Fruit fly (Drosophila melanogaster) whole organism, embryonic: Measurements from ENCODE around the gene Ufl1.

Experiments
- Atf6 ChIP-seq: fragments of 200-800 bp; sonication (Bioruptor generic); IDR thresholded peaks from 2 replicates; pipeline ENCODE4 v1.3.6; 2022; ENCODE audit warnings: missing biosample characterization, missing genetic modification characterization
- CG10274 ChIP-seq: fragments of 200-800 bp; sonication (Bioruptor generic); optimal IDR thresholded peaks from 3 replicates; lab custom pipeline; 2017; ENCODE audit warnings: missing biosample characterization, mild to moderate bottlenecking, missing genetic modification characterization
- CG10431 ChIP-seq: fragments of 200-800 bp; sonication (Bioruptor generic); optimal IDR thresholded peaks from 3 replicates; lab custom pipeline; 2018; ENCODE audit warnings: missing biosample characterization, mild to moderate bottlenecking, missing genetic modification characterization
- CG11504 ChIP-seq: fragments of 200-800 bp; sonication (Bioruptor generic); optimal IDR thresholded peaks from 3 replicates; lab custom pipeline; 2019; ENCODE audit warnings: missing biosample characterization, mild to moderate bottlenecking, missing genetic modification characterization, moderate library complexity
- CG11695 ChIP-seq: fragments of 200-800 bp; sonication (Bioruptor generic); IDR thresholded peaks from 3 replicates; pipeline ENCODE4 v1.3.6; 2022; ENCODE audit warnings: missing biosample characterization, missing genetic modification characterization
- CG12155 ChIP-seq: fragments of 200-800 bp; sonication (Bioruptor generic); optimal IDR thresholded peaks from 3 replicates; lab custom pipeline; 2016; ENCODE audit warnings: missing biosample characterization, missing genetic modification characterization
- CG12299 ChIP-seq: fragments of 200-800 bp; sonication (Bioruptor generic); optimal IDR thresholded peaks from 2 replicates; lab custom pipeline; 2018; ENCODE audit warnings: missing biosample characterization, mild to moderate bottlenecking, missing genetic modification characterization
- CG1233 ChIP-seq: fragments of 200-800 bp; sonication (Bioruptor generic); optimal IDR thresholded peaks from 4 replicates; lab custom pipeline; 2018; ENCODE audit warnings: missing biosample characterization, mild to moderate bottlenecking, missing genetic modification characterization
- CG14014 ChIP-seq: fragments of 200-800 bp; sonication (Bioruptor generic); IDR thresholded peaks from 2 replicates; pipeline ENCODE4 v1.3.6; 2022; ENCODE audit warnings: missing biosample characterization, missing genetic modification characterization
- CG14965 ChIP-seq: fragments of 200-800 bp; sonication (Bioruptor generic); optimal IDR thresholded peaks from 2 replicates; lab custom pipeline; 2016; ENCODE audit warnings: missing biosample characterization, missing genetic modification characterization, borderline replicate concordance
- CG17359 ChIP-seq: fragments of 200-800 bp; sonication (Bioruptor generic); optimal IDR thresholded peaks from 3 replicates; lab custom pipeline; 2018; ENCODE audit warnings: missing biosample characterization, mild to moderate bottlenecking, missing genetic modification characterization, moderate library complexity
- CG17829 ChIP-seq: fragments of 200-800 bp; optimal IDR thresholded peaks from 2 replicates; lab custom pipeline; 2019; ENCODE audit warnings: missing biosample characterization, mild to moderate bottlenecking, missing genetic modification characterization, moderate library complexity
- CG18619 ChIP-seq: fragments of 200-800 bp; sonication (Bioruptor generic); optimal IDR thresholded peaks from 3 replicates; lab custom pipeline; 2017; ENCODE audit warnings: missing biosample characterization, mild to moderate bottlenecking, missing genetic modification characterization
- CG2120 ChIP-seq: fragments of 200-800 bp; sonication (Bioruptor generic); optimal IDR thresholded peaks from 3 replicates; lab custom pipeline; 2016; ENCODE audit warnings: missing biosample characterization, missing genetic modification characterization
- CG2199 ChIP-seq: fragments of 200-800 bp; sonication (Bioruptor generic); IDR thresholded peaks from 3 replicates; pipeline ENCODE4 v1.3.6; 2022; ENCODE audit warnings: missing biosample characterization, missing genetic modification characterization
- CG2678 ChIP-seq: fragments of 200-800 bp; sonication (Bioruptor generic); optimal IDR thresholded peaks from 3 replicates; lab custom pipeline; 2019; ENCODE audit warnings: missing biosample characterization, mild to moderate bottlenecking, missing genetic modification characterization, moderate library complexity
- CG30020 ChIP-seq: fragments of 200-800 bp; optimal IDR thresholded peaks from 2 replicates; lab custom pipeline; 2019; ENCODE audit warnings: missing biosample characterization, mild to moderate bottlenecking, missing genetic modification characterization, moderate library complexity
- CG31388 ChIP-seq: fragments of 200-800 bp; sonication (Bioruptor generic); optimal IDR thresholded peaks from 2 replicates; lab custom pipeline; 2016; ENCODE audit warnings: missing biosample characterization, missing genetic modification characterization
- CG32767 ChIP-seq: fragments of 200-800 bp; sonication (Bioruptor generic); IDR thresholded peaks from 2 replicates; pipeline ENCODE4 v1.3.6; 2022; ENCODE audit warnings: missing biosample characterization, missing genetic modification characterization
- CG3281 ChIP-seq: fragments of 200-800 bp; sonication (Bioruptor generic); optimal IDR thresholded peaks from 3 replicates; lab custom pipeline; 2017; ENCODE audit warnings: missing biosample characterization, mild to moderate bottlenecking, missing genetic modification characterization
- CG4328 ChIP-seq: fragments of 200-800 bp; sonication (Bioruptor generic); optimal IDR thresholded peaks from 3 replicates; lab custom pipeline; 2017; ENCODE audit warnings: missing biosample characterization, missing genetic modification reagents, missing genetic modification characterization
- CG4360 ChIP-seq: fragments of 200-800 bp; sonication (Bioruptor generic); IDR thresholded peaks from 2 replicates; pipeline ENCODE4 v1.3.6; 2022; ENCODE audit warnings: missing biosample characterization, missing genetic modification characterization
- CG4404 ChIP-seq: fragments of 200-800 bp; sonication (Bioruptor generic); IDR thresholded peaks from 2 replicates; pipeline ENCODE4 v1.3.6; 2022; ENCODE audit warnings: missing biosample characterization, missing genetic modification characterization
- CG7987 ChIP-seq: fragments of 200-800 bp; sonication (Bioruptor generic); optimal IDR thresholded peaks from 2 replicates; lab custom pipeline; 2018; ENCODE audit warnings: missing biosample characterization, mild to moderate bottlenecking, missing genetic modification characterization, moderate library complexity
- CG8281 ChIP-seq: fragments of 200-800 bp; sonication (Bioruptor generic); optimal IDR thresholded peaks from 2 replicates; lab custom pipeline; 2018; ENCODE audit warnings: missing biosample characterization, mild to moderate bottlenecking, missing genetic modification characterization, moderate library complexity
- CG8924 ChIP-seq: fragments of 200-800 bp; optimal IDR thresholded peaks from 3 replicates; lab custom pipeline; 2019; ENCODE audit warnings: missing biosample characterization, mild to moderate bottlenecking, missing genetic modification characterization, moderate library complexity
- Camta ChIP-seq: fragments of 200-800 bp; sonication (Bioruptor generic); optimal IDR thresholded peaks from 2 replicates; lab custom pipeline; 2016; ENCODE audit warnings: missing biosample characterization, missing genetic modification characterization
- D ChIP-seq, 2 experiments: fragments of 200-800 bp in 1 of 2; fragments of >200 bp in 1 of 2; sonication (Bioruptor generic) in 1 of 2; optimal IDR thresholded peaks; 2 replicates in 1 of 2; 3 replicates in 1 of 2; lab custom pipeline; 2017; ENCODE audit warnings: mild to moderate bottlenecking in 1 of 2, missing biosample characterization in 1 of 2, missing genetic modification characterization in 1 of 2, missing genetic modification reagents in 1 of 2
- Myb ChIP-seq: fragments of 200-800 bp; sonication (Bioruptor generic); optimal IDR thresholded peaks from 2 replicates; lab custom pipeline; 2016; ENCODE audit warnings: missing biosample characterization, missing genetic modification characterization
- Nf-YC ChIP-seq: fragments of 200-800 bp; optimal IDR thresholded peaks from 3 replicates; lab custom pipeline; 2019; ENCODE audit warnings: missing biosample characterization, mild to moderate bottlenecking, missing genetic modification characterization, moderate library complexity
- Opbp ChIP-seq: fragments of 200-800 bp; sonication (Bioruptor generic); IDR thresholded peaks from 3 replicates; pipeline ENCODE4 v1.3.6; 2022; ENCODE audit warnings: missing biosample characterization, missing genetic modification characterization; ENCODE audit not compliant: partially characterized antibody
- Optix ChIP-seq: fragments of 200-800 bp; sonication (Bioruptor generic); IDR thresholded peaks from 3 replicates; pipeline ENCODE4 v1.3.6; 2022; ENCODE audit warnings: missing biosample characterization, missing genetic modification characterization
- Scr ChIP-seq: fragments of 200-800 bp; sonication (Bioruptor generic); IDR thresholded peaks from 2 replicates; pipeline ENCODE4 v1.3.6; 2022; ENCODE audit warnings: missing biosample characterization, missing genetic modification characterization; ENCODE audit not compliant: partially characterized antibody
- Six4 ChIP-seq: fragments of 200-800 bp; sonication (Bioruptor generic); optimal IDR thresholded peaks from 2 replicates; lab custom pipeline; 2016; ENCODE audit warnings: missing biosample characterization, missing genetic modification characterization
- Trl ChIP-seq, 3 experiments: fragments of >200 bp in 2 of 3; fragments of 200-800 bp in 1 of 3; sonication (Bioruptor generic) in 1 of 3; optimal IDR thresholded peaks; 2 replicates in 1 of 3; 3 replicates in 2 of 3; lab custom pipeline; 2016 to 2017; ENCODE audit warnings: missing biosample characterization in 1 of 3, missing genetic modification characterization in 1 of 3
- az2 ChIP-seq: fragments of 200-800 bp; sonication (Bioruptor generic); optimal IDR thresholded peaks from 3 replicates; lab custom pipeline; 2016; ENCODE audit warnings: missing biosample characterization, missing genetic modification characterization
- crol ChIP-seq: fragments of 200-800 bp; sonication (Bioruptor generic); IDR thresholded peaks from 2 replicates; pipeline ENCODE4 v1.3.6; 2022; ENCODE audit warnings: missing biosample characterization, missing genetic modification characterization
- eyg ChIP-seq: fragments of 200-800 bp; sonication (Bioruptor generic); optimal IDR thresholded peaks from 3 replicates; lab custom pipeline; 2016; ENCODE audit warnings: missing biosample characterization, missing genetic modification characterization
- gcm2 ChIP-seq: fragments of 200-800 bp; sonication (Bioruptor generic); optimal IDR thresholded peaks from 2 replicates; lab custom pipeline; 2016; ENCODE audit warnings: missing biosample characterization, missing genetic modification characterization
- gfzf ChIP-seq: fragments of 200-800 bp; sonication (Bioruptor generic); optimal IDR thresholded peaks from 2 replicates; lab custom pipeline; 2016; ENCODE audit warnings: missing biosample characterization, mild to moderate bottlenecking, missing genetic modification characterization, moderate library complexity
- gsb-n ChIP-seq: fragments of 200-800 bp; sonication (Bioruptor generic); optimal IDR thresholded peaks from 3 replicates; lab custom pipeline; 2018; ENCODE audit warnings: missing biosample characterization, mild to moderate bottlenecking, missing genetic modification characterization
- ken ChIP-seq: fragments of 200-800 bp; sonication (Bioruptor generic); IDR thresholded peaks from 3 replicates; pipeline ENCODE4 v1.3.6; 2022; ENCODE audit warnings: missing biosample characterization, missing genetic modification characterization
- prd ChIP-seq, 3 experiments: fragments of >200 bp in 2 of 3; fragments of 200-800 bp in 1 of 3; sonication (Bioruptor generic) in 1 of 3; optimal IDR thresholded peaks in 2 of 3; IDR thresholded peaks in 1 of 3; 2 replicates in 2 of 3; 3 replicates in 1 of 3; pipeline versions ENCODE4 v1.3.6 to Lab custom; 2017 to 2022; ENCODE audit warnings: missing biosample characterization in 1 of 3, missing genetic modification characterization in 1 of 3
- sens ChIP-seq: fragments of 200-800 bp; sonication (Bioruptor generic); peaks from one replicate; lab custom pipeline; 2016; ENCODE audit warnings: missing biosample characterization, missing genetic modification characterization
- sima ChIP-seq: fragments of 200-800 bp; sonication (Bioruptor generic); optimal IDR thresholded peaks from 2 replicates; lab custom pipeline; 2016; ENCODE audit warnings: missing biosample characterization, missing genetic modification characterization
- sob ChIP-seq: fragments of 200-800 bp; sonication (Bioruptor generic); IDR thresholded peaks from 2 replicates; pipeline ENCODE4 v1.3.6; 2022; ENCODE audit warnings: missing biosample characterization, missing genetic modification characterization
- toy ChIP-seq: fragments of 200-800 bp; sonication (Bioruptor generic); IDR thresholded peaks from 2 replicates; pipeline ENCODE4 v1.3.6; 2022; ENCODE audit warnings: missing biosample characterization, missing genetic modification characterization
- ttk ChIP-seq: fragments of 200-800 bp; sonication (Bioruptor generic); IDR thresholded peaks from 2 replicates; pipeline ENCODE4 v2.1.2; 2022; ENCODE audit warnings: missing biosample characterization, missing genetic modification characterization
- unc-4 ChIP-seq: fragments of 200-800 bp; sonication (Bioruptor generic); IDR thresholded peaks from 2 replicates; pipeline ENCODE4 v1.3.6; 2022; ENCODE audit warnings: missing biosample characterization, missing genetic modification characterization; ENCODE audit not compliant: partially characterized antibody
- vfl ChIP-seq: fragments of 200-800 bp; sonication (Bioruptor generic); optimal IDR thresholded peaks from 2 replicates; lab custom pipeline; 2016; ENCODE audit warnings: missing biosample characterization, missing genetic modification characterization

The Ufl1 gene

DNA sequence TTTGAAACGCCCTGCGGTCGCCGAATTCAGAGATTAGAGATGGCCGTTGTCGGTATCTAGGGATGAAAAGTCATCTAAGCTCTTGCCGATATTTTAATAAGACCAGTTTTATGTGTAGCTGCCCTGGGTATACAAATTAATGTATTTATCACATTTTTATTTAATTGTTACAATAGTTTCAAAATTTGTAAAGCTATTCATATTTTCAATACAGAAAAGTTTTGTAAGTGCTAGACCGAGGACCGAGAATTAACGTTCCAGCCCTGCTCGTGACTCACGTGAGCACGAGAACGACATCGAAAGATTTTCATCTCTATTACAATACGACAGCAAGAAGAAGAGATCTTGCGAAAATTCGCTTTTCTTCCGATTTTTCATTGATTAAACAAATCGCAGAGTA lies 7.2 kb downstream of the Ufl1 start, which contains the start of the genes CG1105 and CG1965 (continued):
- TF ChIP-seq Trl (optimal IDR thresholded peaks at IDR 0.05; lab: Kevin White, UChicago) (no peak), Trl (GFP tag; optimal IDR thresholded peaks at IDR 0.05; lab: Kevin White, UChicago) (peak; percentile 95), CG4360 (peak; percentile 58), CG12155 (GFP tag; lab: Kevin White, UChicago) (peak; percentile 94), CG2678 (tag; lab: Kevin White, UChicago) (peak; percentile 91), CG10274 (GFP tag; lab: Kevin White, UChicago) (peak; percentile 61), Opbp (peak; percentile 95), CG8924 (tag; lab: Kevin White, UChicago) (peak; percentile 91), CG11695 (peak; percentile 85), CG30020 (peak; percentile 83), gsb-n (peak; percentile 79), toy (peak; percentile 74), D (optimal IDR thresholded peaks at IDR 0.05; lab: Kevin White, UChicago) (no peak), D (GFP tag; optimal IDR thresholded peaks at IDR 0.05; lab: Kevin White, UChicago) (peak; percentile 85), eyg (GFP tag; lab: Kevin White, UChicago) (peak; percentile 76), Camta (GFP tag; lab: Kevin White, UChicago) (peak; percentile 88), CG12299 (tag; lab: Kevin White, UChicago) (peak; percentile 88), sima (GFP tag; lab: Kevin White, UChicago) (peak; percentile 74), CG11504 (tag; lab: Kevin White, UChicago) (peak; percentile 90), vfl (GFP tag; lab: Kevin White, UChicago) (peak; percentile 96), CG8281 (peak; percentile 65), CG14014 (GFP tag; lab: Robert Waterston, UW) (peak; percentile 92), CG18619 (GFP tag; lab: Kevin White, UChicago) (peak; percentile 85), Nf-YC (tag; lab: Kevin White, UChicago) (peak; percentile 84), Scr (peak; percentile 99), CG4404 (GFP tag; lab: Robert Waterston, UW) (peak; percentile 97), CG7987 (peak; percentile 74), gcm2 (GFP tag; lab: Kevin White, UChicago) (peak; percentile 70), Myb (GFP tag; lab: Kevin White, UChicago) (peak; percentile 83), CG17359 (tag; lab: Kevin White, UChicago) (peak; percentile 91), CG2199 (GFP tag; lab: Robert Waterston, UW) (peak; percentile 97), az2 (peak; percentile 95), crol (GFP tag; lab: Robert Waterston, UW) (peak; percentile 39; the same call in 1 of the 2 replicates), CG4328 (GFP tag; lab: Kevin White, UChicago) (peak; percentile 74), Optix (GFP tag; lab: Robert Waterston, UW) (peak; percentile 89), sens (GFP tag; lab: Kevin White, UChicago) (peak; percentile 99), Six4 (GFP tag; lab: Kevin White, UChicago) (peak; percentile 94), CG3281 (peak; percentile 87), gfzf (peak; percentile 58), CG14965 (no peak), CG2120 (GFP tag; lab: Kevin White, UChicago) (peak; percentile 98), CG1233 (peak; percentile 85), Atf6 (GFP tag; lab: Robert Waterston, UW) (peak; percentile 90), ken (peak; percentile 92), ttk (peak; percentile 91), prd (optimal IDR thresholded peaks at IDR 0.05; lab: Kevin White, UChicago) (no peak), prd (GFP tag; IDR thresholded peaks at IDR 0.05; lab: Robert Waterston, UW) (peak; percentile 97), CG31388 (GFP tag; lab: Kevin White, UChicago) (peak; percentile 90), sob (GFP tag; lab: Robert Waterston, UW) (peak; percentile 97), CG32767 (GFP tag; lab: Robert Waterston, UW) (peak; percentile 88), CG17829 (tag; lab: Kevin White, UChicago) (peak; percentile 95), CG10431 (GFP tag; lab: Kevin White, UChicago) (peak; percentile 61), unc-4 (GFP tag; lab: Robert Waterston, UW) (peak; percentile 99)
